Fruit fly (Drosophila melanogaster): ENCODE data around the gene CG43439.

The CG43439 gene

DNA sequence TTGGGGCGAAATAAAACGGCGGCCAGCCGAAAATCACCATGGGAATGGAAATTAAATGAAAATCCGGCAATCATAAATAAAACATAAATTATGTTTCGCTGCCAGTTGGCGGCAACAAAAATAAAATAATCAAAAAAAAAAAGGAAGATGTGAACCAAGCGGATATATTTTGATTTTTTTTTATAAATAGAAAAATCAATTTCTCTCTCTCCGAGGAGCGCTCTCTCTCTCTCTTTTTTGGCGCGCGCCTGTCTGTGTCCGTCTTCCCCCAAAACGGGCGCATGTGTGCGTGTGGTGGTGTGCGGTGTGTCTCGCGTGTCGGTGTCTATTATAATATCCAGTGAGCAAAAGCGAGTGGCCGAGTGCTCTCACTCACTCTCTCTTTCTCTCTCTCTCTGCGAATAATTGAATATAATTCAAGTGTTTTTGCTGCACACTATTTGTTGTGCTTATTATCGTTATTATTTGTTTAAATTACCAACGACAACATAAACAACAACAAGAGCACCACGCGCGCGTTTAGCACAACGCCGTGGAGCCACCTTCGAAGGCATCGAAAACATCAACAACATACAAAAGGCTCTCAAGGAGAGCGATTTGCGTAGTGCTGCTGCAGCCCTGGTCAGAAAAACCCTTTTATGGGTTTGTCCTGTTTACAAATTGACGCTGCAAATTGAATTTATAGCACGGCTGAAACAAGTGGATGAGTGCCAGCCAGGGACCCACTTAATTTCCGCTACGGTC, 41.0 kb downstream of the CG43439 start:
- no peak for TF ChIP-seq CG17801 (GFP tag; optimal IDR thresholded peaks at IDR 0.05; ENCODE audit: partially characterized antibody)

DNA sequence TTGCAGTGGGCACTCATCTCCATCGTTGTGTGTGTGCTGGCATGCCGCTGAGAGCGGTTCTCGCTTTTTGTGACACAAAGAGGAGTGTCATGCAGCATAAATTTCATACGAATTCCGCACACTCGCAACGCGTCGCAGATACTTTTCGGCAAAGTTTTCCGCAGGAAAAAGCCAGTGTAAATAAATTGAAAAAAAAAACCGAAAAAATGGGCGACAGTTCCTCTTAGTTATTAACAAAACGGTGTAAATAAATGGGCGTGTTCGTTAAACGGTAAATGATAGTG, 41.6 kb downstream of the CG43439 start, which contains the start of gene tow:
tow (plus strand) TSS at position 26 of the 284 bp plus-strand sequence.
- no peak for TF ChIP-seq CG17801 (GFP tag; optimal IDR thresholded peaks at IDR 0.05; ENCODE audit: partially characterized antibody)

DNA sequence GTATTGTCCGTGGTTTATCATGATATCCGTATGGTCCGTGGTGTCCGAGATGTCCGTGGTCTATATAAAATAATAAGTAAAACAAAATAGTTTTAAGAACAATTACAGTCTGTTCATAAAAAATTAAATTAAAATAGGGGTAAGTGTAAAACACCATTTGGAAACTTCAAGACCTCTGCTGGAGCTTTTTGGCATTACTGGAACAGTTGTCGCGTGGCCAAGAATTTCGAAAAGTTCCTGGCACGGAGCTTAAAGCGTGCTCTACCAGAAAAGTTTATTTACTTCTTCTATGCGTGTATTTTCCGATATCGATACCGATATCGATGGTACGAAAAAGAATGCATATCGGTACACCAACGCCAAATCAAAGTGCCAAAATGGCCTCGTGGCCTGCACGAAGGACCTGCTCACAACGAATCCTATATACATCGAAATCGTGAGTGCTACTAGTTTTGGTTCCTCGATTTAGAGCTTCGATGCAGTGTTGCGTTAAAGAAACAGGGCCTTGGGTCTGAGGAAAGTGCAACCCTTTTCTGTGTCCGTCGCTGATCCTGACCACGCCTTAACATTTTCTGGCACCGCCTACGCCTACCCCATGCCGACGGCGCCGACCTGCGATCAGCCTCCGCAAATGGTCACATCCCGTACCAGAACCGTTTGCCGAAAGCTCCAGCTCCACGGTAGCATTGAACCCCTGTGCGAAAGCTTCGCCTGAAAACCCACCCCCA, 42.1 kb downstream of the CG43439 start:
- TF ChIP-seq CG17801 (GFP tag; optimal IDR thresholded peaks at IDR 0.05; ENCODE audit: partially characterized antibody) = no peak

DNA sequence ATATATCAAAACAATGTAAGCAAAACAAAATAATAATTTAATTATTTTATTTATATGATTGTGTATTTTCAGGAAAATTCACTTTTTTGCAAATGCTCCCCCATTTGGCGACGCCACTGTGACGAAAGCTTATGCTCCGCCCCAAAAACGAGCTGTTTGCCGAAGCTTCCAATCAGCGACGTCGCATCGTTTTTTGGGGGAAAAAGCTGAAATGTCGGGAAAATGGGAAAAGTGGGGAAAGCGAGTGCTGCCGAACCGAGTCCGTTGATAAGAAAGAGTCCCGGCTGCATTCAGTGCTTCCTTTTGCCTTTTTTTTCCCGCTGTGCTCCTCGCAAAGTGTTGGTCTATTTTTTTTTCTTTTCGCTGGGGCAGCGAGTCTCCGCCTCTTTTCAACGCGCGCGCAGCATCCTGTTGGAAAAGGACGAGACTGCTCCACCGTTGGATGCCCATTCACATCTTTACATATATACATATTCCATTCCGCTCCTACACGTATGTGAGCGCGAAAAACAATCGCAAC, 49.5 kb downstream of the CG43439 start:
- no peak for TF ChIP-seq CG17801 (GFP tag; optimal IDR thresholded peaks at IDR 0.05; ENCODE audit: partially characterized antibody)

All from ovary, adult (tissue).